Fruit fly (Drosophila melanogaster) whole organism, wandering third instar larva: ENCODE results near the gene Mst98Cb.

ENCODE experiments used
- CG32264 ChIP-seq: fragments of 200-800 bp; sonication (Bioruptor generic); optimal IDR thresholded peaks from 2 replicates; lab custom pipeline; 2016; ENCODE audit warnings: missing biosample characterization, missing genetic modification characterization
- CrebA ChIP-seq: fragments of 200-800 bp; sonication (Bioruptor generic); optimal IDR thresholded peaks from 2 replicates; lab custom pipeline; 2016; ENCODE audit warnings: missing biosample characterization, mild to moderate bottlenecking, missing genetic modification characterization, borderline replicate concordance
- Dfd ChIP-seq: fragments of >200 bp; optimal IDR thresholded peaks from 2 replicates; lab custom pipeline; 2017; ENCODE audit warnings: missing biosample characterization, missing genetic modification characterization
- Dif ChIP-seq: fragments of 200-275, 200-300 bp; sonication (Bioruptor generic); optimal IDR thresholded peaks from 2 replicates; lab custom pipeline; 2018; ENCODE audit warnings: missing biosample characterization, missing genetic modification characterization; ENCODE audit not compliant: partially characterized antibody
- HLH106 ChIP-seq: fragments of 200-800 bp; optimal IDR thresholded peaks from 3 replicates; lab custom pipeline; 2019; ENCODE audit warnings: missing biosample characterization, mild to moderate bottlenecking, missing genetic modification characterization, moderate library complexity
- Hnf4 ChIP-seq: fragments of 200-800 bp; sonication (Bioruptor generic); optimal IDR thresholded peaks from 2 replicates; lab custom pipeline; 2016; ENCODE audit warnings: missing biosample characterization, mild to moderate bottlenecking, missing genetic modification characterization
- Hr78 ChIP-seq: fragments of >200 bp; optimal IDR thresholded peaks from 2 replicates; lab custom pipeline; 2017; ENCODE audit warnings: missing biosample characterization, missing genetic modification characterization
- Hr83 ChIP-seq: fragments of 200-300 bp; sonication (Bioruptor generic); optimal IDR thresholded peaks from 2 replicates; lab custom pipeline; 2016; ENCODE audit warnings: missing biosample characterization, mild to moderate bottlenecking, missing genetic modification characterization, moderate library complexity; ENCODE audit not compliant: poor library complexity, severe bottlenecking
- Jra ChIP-seq: sonication (Bioruptor generic); optimal IDR thresholded peaks from 2 replicates; lab custom pipeline; 2016; ENCODE audit warnings: missing biosample characterization, missing genetic modification characterization
- Mio ChIP-seq: sonication (Bioruptor generic); optimal IDR thresholded peaks from 2 replicates; lab custom pipeline; 2016; ENCODE audit warnings: missing biosample characterization, missing genetic modification characterization
- Myc ChIP-seq: fragments of >200 bp; optimal IDR thresholded peaks from 2 replicates; lab custom pipeline; 2017
- N ChIP-seq: fragments of >200 bp; optimal IDR thresholded peaks from 2 replicates; lab custom pipeline; 2018; ENCODE audit warnings: missing biosample characterization, missing external identifiers, missing genetic modification characterization
- OdsH ChIP-seq: fragments of 200-800 bp; sonication (Bioruptor generic); optimal IDR thresholded peaks from 2 replicates; lab custom pipeline; 2016; ENCODE audit warnings: missing biosample characterization, mild to moderate bottlenecking, missing genetic modification characterization
- Rel ChIP-seq, 2 experiments: fragments of 200-800 bp; sonication (Bioruptor generic) in 1 of 2; optimal IDR thresholded peaks; 2 replicates in 1 of 2; 3 replicates in 1 of 2; lab custom pipeline; 2016 to 2019; ENCODE audit warnings: mild to moderate bottlenecking in 2 of 2, missing biosample characterization in 2 of 2, missing genetic modification characterization in 2 of 2, moderate library complexity in 1 of 2
- Sp1 ChIP-seq: fragments of 200-800 bp; sonication (Bioruptor generic); optimal IDR thresholded peaks from 3 replicates; lab custom pipeline; 2019; ENCODE audit warnings: missing biosample characterization, mild to moderate bottlenecking, missing genetic modification characterization, moderate library complexity
- Vsx2 ChIP-seq: fragments of 200-300, 225-300 bp; sonication (Bioruptor generic); optimal IDR thresholded peaks from 2 replicates; lab custom pipeline; 2018; ENCODE audit warnings: missing biosample characterization, missing genetic modification characterization; ENCODE audit not compliant: partially characterized antibody
- br ChIP-seq: fragments of 200-800 bp; sonication (Bioruptor generic); optimal IDR thresholded peaks from 2 replicates; lab custom pipeline; 2016; ENCODE audit warnings: missing biosample characterization, missing genetic modification characterization
- brk ChIP-seq: fragments of 200-800 bp; sonication (Bioruptor generic); optimal IDR thresholded peaks from 2 replicates; lab custom pipeline; 2016; ENCODE audit warnings: missing biosample characterization, mild to moderate bottlenecking, missing genetic modification characterization
- dl ChIP-seq, 2 experiments: fragments of 175-275, 200-275 bp in 1 of 2; fragments of 200-275 bp in 1 of 2; sonication (Bioruptor generic); optimal IDR thresholded peaks; lab custom pipeline; 2018; ENCODE audit warnings: mild to moderate bottlenecking in 2 of 2, missing biosample characterization in 2 of 2, missing genetic modification characterization in 2 of 2, moderate library complexity in 2 of 2; ENCODE audit not compliant: partially characterized antibody in 2 of 2, insufficient read depth in 1 of 2
- dmrt93B ChIP-seq: fragments of 200-800 bp; sonication (Bioruptor generic); optimal IDR thresholded peaks from 2 replicates; lab custom pipeline; 2018; ENCODE audit warnings: missing biosample characterization, mild to moderate bottlenecking, missing genetic modification characterization
- dsf ChIP-seq: sonication (Bioruptor generic); optimal IDR thresholded peaks from 2 replicates; lab custom pipeline; 2016; ENCODE audit warnings: missing biosample characterization, missing genetic modification characterization, borderline replicate concordance
- foxo ChIP-seq, 2 experiments: fragments of 200-800 bp; sonication (Bioruptor generic); optimal IDR thresholded peaks; 2 replicates in 1 of 2; 3 replicates in 1 of 2; lab custom pipeline; 2016 to 2017; ENCODE audit warnings: missing biosample characterization in 2 of 2, missing genetic modification characterization in 2 of 2
- fru ChIP-seq: fragments of 200-800 bp; sonication (Bioruptor generic); optimal IDR thresholded peaks from 3 replicates; lab custom pipeline; 2016; ENCODE audit warnings: missing biosample characterization, mild to moderate bottlenecking, missing genetic modification characterization
- h ChIP-seq: fragments of 200-800 bp; sonication (Bioruptor generic); optimal IDR thresholded peaks from 3 replicates; lab custom pipeline; 2016; ENCODE audit warnings: missing biosample characterization, mild to moderate bottlenecking, missing genetic modification characterization
- jim ChIP-seq: fragments of 175-275, 200-325 bp; sonication (Bioruptor generic); optimal IDR thresholded peaks from 2 replicates; lab custom pipeline; 2016; ENCODE audit warnings: missing biosample characterization, mild to moderate bottlenecking, missing genetic modification characterization
- lola ChIP-seq: fragments of >200 bp; optimal IDR thresholded peaks from 2 replicates; lab custom pipeline; 2017; ENCODE audit warnings: missing biosample characterization, missing genetic modification characterization
- pan ChIP-seq: fragments of >200 bp; optimal IDR thresholded peaks from 2 replicates; lab custom pipeline; 2017
- psq ChIP-seq: fragments of 200-800 bp; sonication (Bioruptor generic); optimal IDR thresholded peaks from 3 replicates; lab custom pipeline; 2017; ENCODE audit warnings: missing biosample characterization, mild to moderate bottlenecking, missing genetic modification characterization, moderate library complexity
- rgr ChIP-seq: fragments of 200-800 bp; sonication (Bioruptor generic); optimal IDR thresholded peaks from 3 replicates; lab custom pipeline; 2016; ENCODE audit warnings: missing biosample characterization, mild to moderate bottlenecking, missing genetic modification characterization
- sage ChIP-seq: fragments of 200-800 bp; sonication (Bioruptor generic); optimal IDR thresholded peaks from 2 replicates; lab custom pipeline; 2016; ENCODE audit warnings: missing biosample characterization, mild to moderate bottlenecking, missing genetic modification characterization
- sv ChIP-seq: fragments of 200-800 bp; sonication (Bioruptor generic); optimal IDR thresholded peaks from 3 replicates; lab custom pipeline; 2016; ENCODE audit warnings: missing biosample characterization, missing genetic modification characterization
- tai ChIP-seq: sonication (Bioruptor generic); optimal IDR thresholded peaks from 2 replicates; lab custom pipeline; 2016; ENCODE audit warnings: missing biosample characterization, missing genetic modification characterization
- usp ChIP-seq: fragments of >200 bp; optimal IDR thresholded peaks from 2 replicates; lab custom pipeline; 2017; ENCODE audit warnings: missing biosample characterization, missing genetic modification characterization
- woc ChIP-seq: sonication (Bioruptor generic); optimal IDR thresholded peaks from 2 replicates; lab custom pipeline; 2016; ENCODE audit warnings: missing biosample characterization, mild to moderate bottlenecking, missing genetic modification characterization

Gene Mst98Cb

DNA sequence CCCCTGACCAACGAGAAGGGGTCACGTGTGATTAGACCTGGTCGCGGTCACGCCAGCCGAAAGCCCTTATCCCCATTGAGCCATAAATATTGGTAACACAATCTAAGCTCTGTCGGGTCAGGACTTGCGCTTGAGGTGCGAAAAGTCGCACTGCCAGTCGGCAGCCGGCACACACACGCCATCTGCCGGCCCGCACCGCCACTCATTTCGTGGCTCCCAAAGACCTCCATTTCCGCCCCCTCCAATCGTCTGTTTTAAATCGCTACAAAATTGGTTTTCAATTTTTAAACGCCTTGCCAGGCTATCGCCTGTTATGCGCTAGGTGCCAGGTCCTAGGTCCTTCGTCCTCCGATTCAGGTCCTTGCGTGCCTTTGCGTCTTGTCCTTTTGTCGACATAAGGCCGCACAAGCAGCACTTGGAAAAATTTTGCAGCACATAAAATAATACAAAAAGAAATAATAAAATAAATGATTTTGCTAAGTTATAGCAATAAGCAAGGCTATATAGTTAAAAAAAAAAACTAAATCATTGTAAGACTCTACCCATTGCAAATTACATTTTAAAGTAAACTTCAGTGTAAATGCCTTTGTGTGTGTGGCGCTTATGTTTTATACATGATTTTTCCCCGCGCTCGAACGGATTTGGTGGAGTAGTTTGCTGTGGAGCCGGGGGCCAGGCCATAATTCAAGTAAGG, 24.7 kb downstream of the Mst98Cb start:
- no peak for TF ChIP-seq Dif (GFP tag; lab: Kevin White, UChicago)
- no peak for TF ChIP-seq Myc (lab: Kevin White, UChicago)
- no peak for TF ChIP-seq sage (GFP tag; lab: Kevin White, UChicago)
- no peak for TF ChIP-seq tai (GFP tag; lab: Kevin White, UChicago)
- TF ChIP-seq HLH106 (tag; lab: Kevin White, UChicago): no peak
- TF ChIP-seq br (GFP tag; lab: Kevin White, UChicago): no peak
- TF ChIP-seq rgr (GFP tag; lab: Kevin White, UChicago): no peak
- TF ChIP-seq sv: no peak
- TF ChIP-seq, all 38 proteins: peak for 0

- TF ChIP-seq dsf (no peak), Hr83 (no peak), sv (no peak), br (GFP tag; lab: Kevin White, UChicago) (no peak), foxo (GFP tag; optimal IDR thresholded peaks at IDR 0.05; lab: Kevin White, UChicago) (no peak), Hnf4 (no peak), lola (no peak), dl (GFP tag; optimal IDR thresholded peaks at IDR 0.05; lab: Kevin White, UChicago; ENCODE audit: insufficient read depth in 1 of 2, partially characterized antibody in 2 of 2) (no peak), pan (no peak), CG32264 (GFP tag; lab: Kevin White, UChicago) (no peak), rgr (GFP tag; lab: Kevin White, UChicago) (no peak), h (GFP tag; lab: Kevin White, UChicago) (no peak), Dif (GFP tag; lab: Kevin White, UChicago) (no peak), tai (GFP tag; lab: Kevin White, UChicago) (no peak), Dfd (no peak)
These were observed 31.2 kb downstream of the Mst98Cb start for dm6 chr3R:28323718-28324350.

- peak; percentile 45 to 85 for TF ChIP-seq dl (GFP tag; optimal IDR thresholded peaks at IDR 0.05; lab: Kevin White, UChicago; ENCODE audit: insufficient read depth in 1 of 2, partially characterized antibody in 2 of 2)
- TF ChIP-seq dsf: no peak
- TF ChIP-seq Dif (GFP tag; lab: Kevin White, UChicago): peak; percentile 84
These were observed 32.2 kb downstream of the Mst98Cb start for dm6 chr3R:28324834-28325233.

dm6 chr3R:28325415-28325814, 32.8 kb downstream of the Mst98Cb start:
- TF ChIP-seq sage (GFP tag; lab: Kevin White, UChicago) (no peak), woc (GFP tag; lab: Kevin White, UChicago) (no peak), Dfd (peak; percentile 96), Vsx2 (GFP tag; lab: Kevin White, UChicago) (no peak), psq (GFP tag; lab: Kevin White, UChicago) (no peak)
- TF ChIP-seq, all 38 proteins: peak for 1

DNA sequence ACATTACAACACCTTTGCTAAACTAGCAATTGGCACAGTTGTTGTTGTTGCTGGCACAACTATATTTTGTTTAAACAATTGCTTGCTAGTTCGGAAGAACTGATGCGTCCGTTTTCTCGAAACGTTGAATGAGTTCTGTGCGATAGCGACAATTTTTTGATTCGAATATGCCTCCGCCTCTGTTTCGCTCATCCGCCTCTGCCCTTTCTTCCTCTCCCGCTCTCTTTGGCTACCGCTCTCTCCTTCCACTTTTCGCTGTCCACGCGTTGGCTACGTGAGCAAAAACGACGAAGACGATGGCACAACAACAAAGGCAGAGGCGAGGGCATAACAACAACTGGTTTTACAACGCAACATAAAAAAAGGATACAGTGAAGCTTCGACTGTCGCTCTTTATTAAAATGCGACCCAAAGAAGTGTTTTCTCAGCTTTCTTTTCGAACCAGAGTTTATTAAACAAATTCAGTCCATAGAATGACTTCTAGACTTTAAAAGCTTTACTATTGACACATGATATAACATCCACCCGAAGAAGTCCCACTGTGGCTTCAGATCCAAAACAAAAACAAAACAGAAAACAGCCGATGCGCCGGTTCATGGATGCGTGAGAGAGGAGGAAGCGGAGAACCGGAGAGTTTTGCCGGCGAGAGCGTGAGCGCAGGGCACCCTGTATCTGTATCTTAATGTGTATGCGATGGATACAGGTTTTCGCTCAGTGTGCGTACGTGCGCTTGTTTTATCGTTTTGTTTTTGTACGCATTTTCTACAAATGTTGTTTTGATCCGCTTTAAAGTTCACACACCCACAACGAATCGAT, 33.8 kb downstream of the Mst98Cb start:
- TF ChIP-seq N (GFP tag; lab: Kevin White, UChicago): no peak
- peak; percentile 99 for TF ChIP-seq sage (GFP tag; lab: Kevin White, UChicago)
- TF ChIP-seq jim (GFP tag; lab: Kevin White, UChicago): peak; percentile 93
- peak; percentile 99 for TF ChIP-seq HLH106 (tag; lab: Kevin White, UChicago)
- TF ChIP-seq dmrt93B (GFP tag; lab: Kevin White, UChicago): peak; percentile 99
- peak; percentile 99 to 100 for TF ChIP-seq foxo (GFP tag; optimal IDR thresholded peaks at IDR 0.05; lab: Kevin White, UChicago)
- TF ChIP-seq Hnf4: peak; percentile 100
- no peak for TF ChIP-seq lola
- TF ChIP-seq Jra: peak; percentile 99
- TF ChIP-seq psq (GFP tag; lab: Kevin White, UChicago): peak; percentile 100
- peak; percentile 100 for TF ChIP-seq rgr (GFP tag; lab: Kevin White, UChicago)
- TF ChIP-seq br (GFP tag; lab: Kevin White, UChicago): peak; percentile 100
- no peak for TF ChIP-seq usp (GFP tag; lab: Kevin White, UChicago)
- peak; percentile 100 for TF ChIP-seq OdsH (GFP tag; lab: Kevin White, UChicago)
- peak; percentile 95 for TF ChIP-seq Dfd
- peak; percentile 100 for TF ChIP-seq Sp1
- peak; percentile 100 for TF ChIP-seq Rel (GFP tag; optimal IDR thresholded peaks at IDR 0.05; lab: Kevin White, UChicago)
- peak; percentile 94 for TF ChIP-seq Rel (tag; optimal IDR thresholded peaks at IDR 0.05; lab: Kevin White, UChicago)
- peak; percentile 98 for TF ChIP-seq Mio (GFP tag; lab: Kevin White, UChicago)
- no peak for TF ChIP-seq Hr78 (GFP tag; lab: Kevin White, UChicago)
- TF ChIP-seq CrebA (GFP tag; lab: Kevin White, UChicago): peak; percentile 98
- TF ChIP-seq fru (GFP tag; lab: Kevin White, UChicago): peak; percentile 100
- TF ChIP-seq h (GFP tag; lab: Kevin White, UChicago): peak; percentile 100
- peak; percentile 97 for TF ChIP-seq dsf
- peak; percentile 93 for TF ChIP-seq Dif (GFP tag; lab: Kevin White, UChicago)
- TF ChIP-seq brk: peak; percentile 98
- TF ChIP-seq pan: no peak
- TF ChIP-seq sv: peak; percentile 99
- TF ChIP-seq woc (GFP tag; lab: Kevin White, UChicago): peak; percentile 100
- TF ChIP-seq tai (GFP tag; lab: Kevin White, UChicago): peak; percentile 99
